Fruit fly (Drosophila melanogaster) whole organism: ENCODE data around the gene CG10793.

Experiments used
- CG8478 ChIP-seq: fragments of >200 bp; optimal IDR thresholded peaks from 2 replicates; lab custom pipeline; 2018; ENCODE audit warnings: inconsistent platforms
- Dll ChIP-seq: fragments of >200 bp; optimal IDR thresholded peaks from 2 replicates; lab custom pipeline; 2017
- EcR ChIP-seq, 2 experiments: fragments of >200 bp; optimal IDR thresholded peaks; 2 replicates each; lab custom pipeline; 2017; ENCODE audit warnings: missing biosample characterization in 2 of 2, missing genetic modification characterization in 2 of 2, missing genetic modification reagents in 2 of 2
- pan ChIP-seq: fragments of >200 bp; optimal IDR thresholded peaks from 2 replicates; lab custom pipeline; 2017
- psq ChIP-seq: fragments of >200 bp; optimal IDR thresholded peaks from 2 replicates; lab custom pipeline; 2017
- usp ChIP-seq: fragments of >200 bp; optimal IDR thresholded peaks from 2 replicates; lab custom pipeline; 2017; ENCODE audit warnings: missing biosample characterization, missing genetic modification characterization, mixed read lengths

CG10793 gene

dm6 chrX:3316302-3316701, at the start of gene CG10793:
Gene CG10793 (minus strand): TSS chrX:3316402.
- no peak for TF ChIP-seq pan (lab: Kevin White, UChicago)
- TF ChIP-seq usp (GFP tag; lab: Kevin White, UChicago), result no peak
- no peak for TF ChIP-seq CG8478 (lab: Kevin White, UChicago)
- no peak for TF ChIP-seq psq (lab: Kevin White, UChicago)
- TF ChIP-seq EcR (GFP tag; optimal IDR thresholded peaks at IDR 0.05; lab: Kevin White, UChicago), result no peak
- no peak for TF ChIP-seq Dll (lab: Kevin White, UChicago)

DNA sequence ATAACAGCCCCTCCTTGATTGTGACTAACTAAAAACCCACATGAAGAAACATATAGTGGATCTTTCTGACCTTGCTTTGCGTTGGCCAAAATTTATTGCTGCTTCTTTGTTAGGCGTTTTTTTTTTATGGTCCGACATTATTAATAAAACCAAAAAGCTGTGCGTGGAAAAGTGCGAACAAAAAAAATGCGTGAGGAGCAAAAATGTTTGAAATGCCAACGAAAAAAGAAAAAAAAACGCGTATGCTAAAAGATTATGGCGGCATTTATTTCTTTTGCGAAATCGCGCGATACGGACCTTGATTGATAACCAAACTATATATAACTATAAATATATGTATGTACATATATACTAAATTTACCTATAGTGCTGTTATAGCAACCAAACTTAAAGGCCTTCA, 49.4 kb upstream of the CG10793 start:
- TF ChIP-seq usp (GFP tag; lab: Kevin White, UChicago) (no peak), Dll (lab: Kevin White, UChicago) (no peak), pan (lab: Kevin White, UChicago) (no peak), CG8478 (lab: Kevin White, UChicago) (no peak), psq (lab: Kevin White, UChicago) (no peak), EcR (GFP tag; optimal IDR thresholded peaks at IDR 0.05; lab: Kevin White, UChicago) (no peak)

DNA sequence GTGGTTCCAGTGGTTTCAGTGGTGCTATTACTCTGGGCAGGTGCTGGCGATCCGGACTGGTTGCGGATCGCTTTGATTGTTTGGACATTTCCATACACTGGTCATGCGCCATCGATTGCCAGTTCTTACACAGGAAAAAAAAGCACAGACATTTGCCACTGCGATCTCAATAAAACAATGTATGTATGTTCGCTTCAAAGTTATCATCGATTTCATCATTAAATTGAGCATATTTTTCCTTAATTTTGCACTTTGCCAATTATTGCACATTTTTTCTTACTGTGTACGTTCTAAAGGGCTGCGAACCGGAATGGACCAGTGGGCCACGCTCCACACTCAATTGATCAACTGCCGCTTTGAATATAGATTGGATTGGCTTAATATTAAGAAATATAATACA, 47.5 kb upstream of the CG10793 start:
- TF ChIP-seq EcR (GFP tag; optimal IDR thresholded peaks at IDR 0.05; lab: Kevin White, UChicago), result no peak
- TF ChIP-seq usp (GFP tag; lab: Kevin White, UChicago), result no peak
- no peak for TF ChIP-seq CG8478 (lab: Kevin White, UChicago)
- TF ChIP-seq pan (lab: Kevin White, UChicago), result no peak
- no peak for TF ChIP-seq psq (lab: Kevin White, UChicago)
- TF ChIP-seq Dll (lab: Kevin White, UChicago), result no peak

dm6 chrX:3362436-3362835, 46.2 kb upstream of the CG10793 start:
- TF ChIP-seq Dll (lab: Kevin White, UChicago), result no peak
- TF ChIP-seq psq (lab: Kevin White, UChicago), result no peak
- TF ChIP-seq CG8478 (lab: Kevin White, UChicago), result no peak
- TF ChIP-seq EcR (GFP tag; optimal IDR thresholded peaks at IDR 0.05; lab: Kevin White, UChicago), result no peak
- TF ChIP-seq usp (GFP tag; lab: Kevin White, UChicago), result no peak
- no peak for TF ChIP-seq pan (lab: Kevin White, UChicago)

DNA sequence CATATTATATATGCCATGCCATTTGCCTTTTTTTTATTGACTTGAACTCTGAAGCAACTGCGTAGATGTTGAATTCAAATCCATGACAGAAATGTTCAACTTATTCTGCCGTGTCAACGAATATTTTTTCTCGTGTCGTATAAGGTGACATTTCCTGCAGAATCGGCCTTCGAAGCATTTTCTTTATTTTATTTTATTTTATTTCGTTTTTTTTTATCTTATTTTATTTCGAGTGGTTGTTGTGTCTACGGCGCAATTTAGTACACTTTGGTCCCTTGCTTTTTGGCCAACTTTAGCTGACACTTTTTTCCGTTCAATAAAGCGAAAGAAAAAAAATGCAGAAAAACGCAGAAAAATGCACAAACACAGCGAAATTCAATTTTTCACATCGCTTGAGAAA, 45.5 kb upstream of the CG10793 start:
- TF ChIP-seq usp (GFP tag; lab: Kevin White, UChicago), result no peak
- no peak for TF ChIP-seq EcR (GFP tag; optimal IDR thresholded peaks at IDR 0.05; lab: Kevin White, UChicago)
- no peak for TF ChIP-seq psq (lab: Kevin White, UChicago)
- no peak for TF ChIP-seq pan (lab: Kevin White, UChicago)
- no peak for TF ChIP-seq CG8478 (lab: Kevin White, UChicago)
- no peak for TF ChIP-seq Dll (lab: Kevin White, UChicago)

DNA sequence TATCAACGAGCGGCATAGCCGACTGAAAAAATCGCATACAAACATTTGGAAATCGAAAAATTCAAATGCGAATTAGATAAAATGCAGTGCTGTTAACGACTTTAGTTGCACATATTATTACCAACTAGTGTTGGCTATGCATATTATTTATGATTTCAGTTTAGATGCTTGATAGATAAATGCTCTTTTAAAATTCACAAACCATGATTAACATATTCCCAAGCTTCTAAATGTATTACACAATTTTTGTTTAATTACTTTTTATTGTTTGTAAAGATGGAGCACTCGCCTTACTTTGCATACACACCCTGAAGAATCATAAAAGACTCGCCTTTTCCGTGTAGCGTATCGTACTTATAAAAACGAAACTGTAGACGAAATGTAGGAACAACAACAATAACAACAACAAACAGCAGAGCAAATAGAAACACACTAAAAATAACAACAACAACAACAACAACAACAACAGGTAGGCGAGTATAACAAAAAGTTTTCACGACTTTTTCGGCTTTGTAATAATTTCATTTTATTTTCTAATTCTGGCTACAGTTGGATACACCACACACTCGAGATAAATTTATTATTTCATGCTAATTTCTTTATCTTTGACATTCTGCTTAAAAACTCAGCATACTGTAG, 44.4 kb upstream of the CG10793 start:
- TF ChIP-seq psq (lab: Kevin White, UChicago), result no peak
- TF ChIP-seq Dll (lab: Kevin White, UChicago), result no peak
- no peak for TF ChIP-seq EcR (GFP tag; optimal IDR thresholded peaks at IDR 0.05; lab: Kevin White, UChicago)
- TF ChIP-seq CG8478 (lab: Kevin White, UChicago), result no peak

dm6 chrX:3358875-3359274, 42.7 kb upstream of the CG10793 start:
- TF ChIP-seq EcR (GFP tag; optimal IDR thresholded peaks at IDR 0.05; lab: Kevin White, UChicago) (no peak), CG8478 (lab: Kevin White, UChicago) (no peak), psq (lab: Kevin White, UChicago) (no peak), pan (lab: Kevin White, UChicago) (no peak), usp (GFP tag; lab: Kevin White, UChicago) (no peak), Dll (lab: Kevin White, UChicago) (no peak)

DNA sequence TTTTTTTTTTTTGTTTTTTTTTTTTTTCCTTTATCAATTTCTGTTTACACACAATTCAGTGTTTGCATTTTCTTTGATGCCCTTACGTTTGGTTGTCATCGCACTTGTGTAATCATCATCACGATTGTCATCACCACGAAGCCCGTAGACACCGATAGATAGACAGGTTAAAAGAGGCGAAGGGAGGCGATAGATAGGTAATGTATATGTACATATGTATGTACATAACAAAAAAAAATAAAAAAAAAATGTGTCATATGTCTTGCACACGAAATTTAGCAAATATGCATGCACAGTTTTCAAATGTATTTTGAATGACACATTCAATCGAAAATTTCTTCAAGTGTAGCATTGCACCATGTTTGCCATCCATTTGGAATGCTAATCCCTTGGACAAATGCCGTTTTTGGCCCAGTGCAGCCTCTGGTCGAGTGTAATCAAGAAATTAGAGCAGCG, 41.5 kb upstream of the CG10793 start:
- TF ChIP-seq pan (lab: Kevin White, UChicago) (no peak), psq (lab: Kevin White, UChicago) (no peak), CG8478 (lab: Kevin White, UChicago) (no peak), usp (GFP tag; lab: Kevin White, UChicago) (no peak), EcR (GFP tag; optimal IDR thresholded peaks at IDR 0.05; lab: Kevin White, UChicago) (no peak), Dll (lab: Kevin White, UChicago) (no peak)

DNA sequence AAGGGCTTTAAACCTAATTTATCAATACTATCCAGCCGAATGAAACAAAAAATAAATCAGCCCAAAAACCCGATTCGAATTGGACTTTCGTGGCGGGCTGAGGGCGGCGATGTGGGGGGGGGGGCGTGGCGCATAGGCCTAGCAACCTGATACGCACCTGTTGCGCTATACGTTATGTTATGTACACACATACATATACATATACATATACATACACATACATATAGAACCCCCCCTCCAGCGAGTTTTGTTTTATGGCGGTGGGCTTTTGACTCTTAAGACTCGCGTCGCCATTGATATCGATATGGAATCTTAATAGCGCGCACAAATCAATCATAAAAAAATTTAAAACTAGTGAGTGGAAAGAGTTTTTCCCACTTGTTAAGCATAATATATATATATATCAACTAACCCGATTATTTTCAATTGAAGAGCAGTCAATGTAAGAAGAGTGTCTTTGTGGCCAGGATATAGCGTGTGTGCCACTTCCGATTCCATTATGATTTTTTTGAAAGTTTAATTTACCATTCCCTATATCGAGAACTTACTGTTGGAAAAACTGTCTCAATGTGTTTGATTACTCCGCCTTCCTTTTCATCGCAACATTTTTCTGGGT, 40.8 kb upstream of the CG10793 start:
- TF ChIP-seq usp (GFP tag; lab: Kevin White, UChicago) (no peak), pan (lab: Kevin White, UChicago) (no peak), psq (lab: Kevin White, UChicago) (no peak), Dll (lab: Kevin White, UChicago) (no peak), EcR (GFP tag; optimal IDR thresholded peaks at IDR 0.05; lab: Kevin White, UChicago) (no peak), CG8478 (lab: Kevin White, UChicago) (no peak)

DNA sequence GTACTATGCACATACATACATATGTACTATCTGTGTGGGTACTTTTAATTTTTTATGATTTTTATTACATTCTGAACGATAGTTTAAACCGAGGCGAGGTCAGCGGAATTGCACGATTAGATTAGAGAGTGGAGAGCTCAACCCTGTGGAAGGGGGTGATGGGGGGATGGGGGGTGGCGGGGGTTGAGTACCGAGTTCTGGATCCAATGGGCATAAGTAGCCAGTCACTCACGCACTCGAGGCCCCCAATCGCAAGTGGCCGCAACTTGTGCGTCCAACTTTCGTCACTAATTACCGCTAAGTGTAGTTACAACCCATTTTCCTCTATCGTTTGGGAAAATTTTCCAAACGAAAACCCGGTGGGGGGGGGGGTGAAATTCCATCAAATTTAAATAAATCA, 40.1 kb upstream of the CG10793 start:
- no peak for TF ChIP-seq CG8478 (lab: Kevin White, UChicago)
- TF ChIP-seq EcR (GFP tag; optimal IDR thresholded peaks at IDR 0.05; lab: Kevin White, UChicago), result no peak
- TF ChIP-seq pan (lab: Kevin White, UChicago), result no peak
- no peak for TF ChIP-seq usp (GFP tag; lab: Kevin White, UChicago)
- no peak for TF ChIP-seq Dll (lab: Kevin White, UChicago)
- TF ChIP-seq psq (lab: Kevin White, UChicago), result no peak

dm6 chrX:3355180-3355579, 39.0 kb upstream of the CG10793 start:
- TF ChIP-seq psq (lab: Kevin White, UChicago) (no peak), CG8478 (lab: Kevin White, UChicago) (no peak), Dll (lab: Kevin White, UChicago) (no peak), pan (lab: Kevin White, UChicago) (no peak), EcR (GFP tag; optimal IDR thresholded peaks at IDR 0.05; lab: Kevin White, UChicago) (no peak), usp (GFP tag; lab: Kevin White, UChicago) (no peak)
